Worm (Caenorhabditis elegans): Measurements from ENCODE around the gene ceh-99.

ce11 chrII:12525526-12525925, 5.7 kb downstream of the ceh-99 start, which contains the start of gene srx-118:
- TF ChIP-seq snpc-4 (tag; optimal IDR thresholded peaks at IDR 0.05), result no peak
- TF ChIP-seq skn-1 (tag; optimal IDR thresholded peaks at IDR 0.05), result no peak
- TF ChIP-seq lir-3 (tag; optimal IDR thresholded peaks at IDR 0.05; ENCODE audit: poor library complexity), result no peak
- TF ChIP-seq mep-1 (tag; optimal IDR thresholded peaks at IDR 0.05), result no peak
- TF ChIP-seq nhr-11 (tag; optimal IDR thresholded peaks at IDR 0.05), result no peak
- no peak for TF ChIP-seq dpl-1 (GFP tag; optimal IDR thresholded peaks at IDR 0.05)
- no peak for TF ChIP-seq pqm-1 (tag; optimal IDR thresholded peaks at IDR 0.05)
- no peak for TF ChIP-seq tbx-2 (tag; optimal IDR thresholded peaks at IDR 0.05)
- no peak for TF ChIP-seq isw-1 (GFP tag; IDR thresholded peaks at IDR 0.05)

Measured in whole organism, L1 larva.